Worm (Caenorhabditis elegans): ENCODE results near the gene Y38H6A.1.

DNA sequence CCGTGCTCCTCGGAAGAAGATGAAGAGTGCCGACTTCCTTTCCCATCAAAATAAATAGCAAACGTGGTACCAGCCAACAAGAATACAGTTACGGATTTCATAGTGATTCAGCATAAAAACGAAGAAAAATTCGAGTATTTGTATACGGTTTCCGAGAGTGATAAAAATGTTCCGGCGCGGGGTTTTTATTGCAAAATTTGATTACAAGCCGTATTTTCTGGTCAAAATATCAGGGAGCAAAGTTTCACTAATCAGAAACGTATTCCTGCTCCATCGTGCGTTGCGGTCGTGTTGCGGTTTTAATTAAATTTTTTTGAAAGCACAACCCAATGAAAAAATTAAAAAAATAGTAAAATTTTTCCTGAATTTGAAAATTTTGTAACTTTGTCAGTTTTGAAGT, 31.1 kb upstream of the Y38H6A.1 start, which contains the start of gene clec-261:
- no peak for TF ChIP-seq aha-1 (tag; optimal IDR thresholded peaks at IDR 0.05)
- no peak for TF ChIP-seq nhr-237 (tag; optimal IDR thresholded peaks at IDR 0.05)

Measured in whole organism, L1 larva.